Worm (Caenorhabditis elegans) whole organism, young adult: ENCODE data around the gene F48G7.13.

Source experiments
- B0261.1 ChIP-seq: sonication (generic microtip); optimal IDR thresholded peaks from 2 replicates; lab custom pipeline; 2016; ENCODE audit warnings: mild to moderate bottlenecking, missing genetic modification characterization, moderate library complexity, missing compliant biosample characterization
- C06A6.2 ChIP-seq: fragments of 200-800 bp; sonication (Bioruptor generic); conservative IDR thresholded peaks from 2 replicates; pipeline ENCODE4 v1.3.6; 2022; ENCODE audit warnings: missing genetic modification characterization, missing compliant biosample characterization
- F22D6.2 ChIP-seq: sonication (generic microtip); optimal IDR thresholded peaks from 2 replicates; lab custom pipeline; 2016; ENCODE audit warnings: mild to moderate bottlenecking, missing genetic modification characterization, missing compliant biosample characterization
- F49E8.2 ChIP-seq: sonication (generic microtip); optimal IDR thresholded peaks from 3 replicates; lab custom pipeline; 2017; ENCODE audit warnings: missing genetic modification characterization, mild to moderate bottlenecking, missing compliant biosample characterization, antibody characterized with exemption, moderate library complexity; ENCODE audit not compliant: insufficient read depth
- K11D2.4 ChIP-seq: fragments of 200-800 bp; sonication (Bioruptor generic); IDR thresholded peaks from 2 replicates; pipeline ENCODE4 v1.3.6; 2022; ENCODE audit warnings: missing genetic modification reagents, missing genetic modification characterization, missing compliant biosample characterization
- Y53G8AR.9 ChIP-seq: fragments of 200-800 bp; sonication (Bioruptor generic); conservative IDR thresholded peaks from 2 replicates; pipeline ENCODE4 v1.3.6; 2022; ENCODE audit warnings: missing genetic modification reagents, missing genetic modification characterization, missing compliant biosample characterization
- akir-1 ChIP-seq: fragments of 200-800 bp; sonication (Bioruptor generic); optimal IDR thresholded peaks from 2 replicates; lab custom pipeline; 2018; ENCODE audit warnings: mild to moderate bottlenecking, missing genetic modification characterization, moderate library complexity, missing compliant biosample characterization
- ama-1 ChIP-seq, 3 experiments: fragments of 150-350 bp in 1 of 3; sonication (generic microtip) in 2 of 3; optimal IDR thresholded peaks; 2 replicates each; lab custom pipeline; 2014 to 2018; ENCODE audit warnings: missing biosample characterization in 2 of 3, missing genetic modification characterization in 2 of 3, missing genetic modification reagents in 2 of 3
- aptf-2 ChIP-seq: fragments of 200-800 bp; sonication (Bioruptor generic); conservative IDR thresholded peaks from 2 replicates; pipeline ENCODE4 v1.3.6; 2022; ENCODE audit warnings: missing genetic modification reagents, missing genetic modification characterization, missing compliant biosample characterization
- athp-1 ChIP-seq: sonication (generic microtip); optimal IDR thresholded peaks from 2 replicates; lab custom pipeline; 2017; ENCODE audit warnings: mild to moderate bottlenecking, missing genetic modification characterization, missing compliant biosample characterization
- cebp-2 ChIP-seq: fragments of 200-800 bp; sonication (Bioruptor generic); IDR thresholded peaks from 2 replicates; pipeline ENCODE4 v1.3.6; 2022; ENCODE audit warnings: missing genetic modification characterization, missing compliant biosample characterization
- ceh-79 ChIP-seq: sonication (generic microtip); optimal IDR thresholded peaks from 2 replicates; lab custom pipeline; 2017; ENCODE audit warnings: mild to moderate bottlenecking, missing genetic modification characterization, missing compliant biosample characterization
- die-1 ChIP-seq: sonication (generic microtip); optimal IDR thresholded peaks from 2 replicates; lab custom pipeline; 2016; ENCODE audit warnings: missing genotype, mild to moderate bottlenecking, missing genetic modification characterization, missing compliant biosample characterization
- dox-1 ChIP-seq: fragments of 200-800 bp; sonication (Bioruptor generic); IDR thresholded peaks from 2 replicates; pipeline ENCODE4 v1.3.6; 2022; ENCODE audit warnings: missing genetic modification reagents, missing genetic modification characterization, missing compliant biosample characterization
- dpff-1 ChIP-seq: sonication (generic microtip); optimal IDR thresholded peaks from 2 replicates; lab custom pipeline; 2017; ENCODE audit warnings: mild to moderate bottlenecking, missing genetic modification characterization, missing compliant biosample characterization
- dpl-1 ChIP-seq: fragments of 150-350 bp; optimal IDR thresholded peaks from 2 replicates; lab custom pipeline; 2014; ENCODE audit warnings: missing biosample characterization, missing genetic modification reagents, missing genetic modification characterization
- efl-1 ChIP-seq: fragments of 150-350 bp; optimal IDR thresholded peaks from 2 replicates; lab custom pipeline; 2014; ENCODE audit warnings: missing biosample characterization, missing genetic modification reagents, missing genetic modification characterization
- ekl-4 ChIP-seq: fragments of 200-800 bp; sonication (Bioruptor generic); IDR thresholded peaks from 2 replicates; pipeline ENCODE4 v1.3.6; 2022; ENCODE audit warnings: missing genetic modification reagents, missing genetic modification characterization, missing compliant biosample characterization
- ets-4 ChIP-seq: fragments of 200-800 bp; sonication (Bioruptor generic); optimal IDR thresholded peaks from 2 replicates; lab custom pipeline; 2018; ENCODE audit warnings: mild to moderate bottlenecking, missing genetic modification characterization, missing compliant biosample characterization
- lin-26 ChIP-seq: fragments of 200-800 bp; sonication (Bioruptor generic); IDR thresholded peaks from 2 replicates; pipeline ENCODE4 v1.3.6; 2022; ENCODE audit warnings: missing genetic modification reagents, missing genetic modification characterization, missing compliant biosample characterization
- madf-3 ChIP-seq: fragments of 200-800 bp; sonication (Bioruptor generic); IDR thresholded peaks from 2 replicates; pipeline ENCODE4 v1.3.6; 2022; ENCODE audit warnings: missing genetic modification reagents, missing genetic modification characterization, missing compliant biosample characterization
- madf-6 ChIP-seq: fragments of 200-800 bp; sonication (Bioruptor generic); IDR thresholded peaks from 2 replicates; pipeline ENCODE4 v1.3.6; 2022; ENCODE audit warnings: missing genetic modification reagents, missing genetic modification characterization, missing compliant biosample characterization
- mcd-1 ChIP-seq: fragments of 200-800 bp; sonication (Bioruptor generic); IDR thresholded peaks from 2 replicates; pipeline ENCODE4 v1.3.6; 2022; ENCODE audit warnings: missing genetic modification reagents, missing genetic modification characterization, missing compliant biosample characterization
- mel-28 ChIP-seq: sonication (generic microtip); optimal IDR thresholded peaks from 2 replicates; lab custom pipeline; 2016; ENCODE audit warnings: borderline replicate concordance, mild to moderate bottlenecking, missing genetic modification characterization, missing compliant biosample characterization
- mxl-1 ChIP-seq: sonication (generic microtip); optimal IDR thresholded peaks from 2 replicates; lab custom pipeline; 2016; ENCODE audit warnings: missing genetic modification characterization, missing compliant biosample characterization
- nfya-1 ChIP-seq: sonication (generic microtip); optimal IDR thresholded peaks from 2 replicates; lab custom pipeline; 2017; ENCODE audit warnings: antibody characterized with exemption, missing compliant biosample characterization, missing genetic modification characterization, borderline replicate concordance; ENCODE audit not compliant: insufficient read depth
- nfya-2 ChIP-seq: fragments of 200-800 bp; sonication (Bioruptor generic); IDR thresholded peaks from 2 replicates; pipeline ENCODE4 v1.3.6; 2022; ENCODE audit warnings: missing genetic modification reagents, missing genetic modification characterization, missing compliant biosample characterization
- nhr-179 ChIP-seq: sonication (generic microtip); optimal IDR thresholded peaks from 2 replicates; lab custom pipeline; 2016; ENCODE audit warnings: mild to moderate bottlenecking, missing genetic modification characterization, missing compliant biosample characterization
- nhr-27 ChIP-seq: fragments of 200-800 bp; sonication (Bioruptor generic); optimal IDR thresholded peaks from 2 replicates; lab custom pipeline; 2018; ENCODE audit warnings: mild to moderate bottlenecking, missing genetic modification characterization, moderate library complexity, missing compliant biosample characterization
- nhr-80 ChIP-seq: sonication (generic microtip); optimal IDR thresholded peaks from 2 replicates; lab custom pipeline; 2016; ENCODE audit warnings: missing genetic modification characterization, missing compliant biosample characterization
- repo-1 ChIP-seq: sonication (generic microtip); optimal IDR thresholded peaks from 2 replicates; lab custom pipeline; 2017; ENCODE audit warnings: mild to moderate bottlenecking, missing genetic modification characterization, missing compliant biosample characterization
- rpc-1 ChIP-seq, 2 experiments: fragments of 150-350 bp in 1 of 2; sonication (generic microtip) in 1 of 2; optimal IDR thresholded peaks; 2 replicates each; lab custom pipeline; 2014 to 2018; ENCODE audit warnings: missing biosample characterization in 1 of 2, missing genetic modification characterization in 1 of 2, missing genetic modification reagents in 1 of 2, missing genotype in 1 of 2
- sea-2 ChIP-seq: fragments of 200-800 bp; sonication (Bioruptor generic); IDR thresholded peaks from 2 replicates; pipeline ENCODE4 v1.3.6; 2022; ENCODE audit warnings: missing genetic modification characterization, missing compliant biosample characterization
- snpc-1.1 ChIP-seq: sonication (generic microtip); optimal IDR thresholded peaks from 2 replicates; lab custom pipeline; 2017; ENCODE audit warnings: missing genetic modification characterization, mild to moderate bottlenecking, missing compliant biosample characterization, antibody characterized with exemption, moderate library complexity, missing genotype, missing genetic modification reagents; ENCODE audit not compliant: insufficient read depth
- snpc-1.3 ChIP-seq: sonication (generic microtip); optimal IDR thresholded peaks from 2 replicates; lab custom pipeline; 2017; ENCODE audit warnings: missing genetic modification characterization, mild to moderate bottlenecking, missing compliant biosample characterization, antibody characterized with exemption, moderate library complexity, missing genotype, missing genetic modification reagents; ENCODE audit not compliant: insufficient read depth
- somi-1 ChIP-seq: fragments of 200-800 bp; sonication (Bioruptor generic); optimal IDR thresholded peaks from 2 replicates; lab custom pipeline; 2018; ENCODE audit warnings: mild to moderate bottlenecking, missing genetic modification characterization, missing compliant biosample characterization
- sptf-2 ChIP-seq: fragments of 200-800 bp; sonication (Bioruptor generic); optimal IDR thresholded peaks from 2 replicates; lab custom pipeline; 2018; ENCODE audit warnings: mild to moderate bottlenecking, missing genetic modification characterization, missing compliant biosample characterization
- zfh-2 ChIP-seq: fragments of 200-800 bp; sonication (Bioruptor generic); conservative IDR thresholded peaks from 2 replicates; pipeline ENCODE4 v1.3.6; 2022; ENCODE audit warnings: missing genetic modification reagents, missing genetic modification characterization, missing compliant biosample characterization
- zim-3 ChIP-seq: sonication (generic microtip); optimal IDR thresholded peaks from 2 replicates; lab custom pipeline; 2017; ENCODE audit warnings: mild to moderate bottlenecking, missing genetic modification characterization, moderate library complexity, missing compliant biosample characterization
- ztf-18 ChIP-seq: sonication (generic microtip); optimal IDR thresholded peaks from 2 replicates; lab custom pipeline; 2016; ENCODE audit warnings: missing genotype, mild to moderate bottlenecking, missing genetic modification characterization, missing compliant biosample characterization
- ztf-25 ChIP-seq: fragments of 200-800 bp; sonication (Bioruptor generic); IDR thresholded peaks from 2 replicates; pipeline ENCODE4 v1.3.6; 2022; ENCODE audit warnings: missing genetic modification reagents, missing genetic modification characterization, missing compliant biosample characterization
- ztf-3 ChIP-seq: fragments of 200-800 bp; sonication (Bioruptor generic); optimal IDR thresholded peaks from 2 replicates; lab custom pipeline; 2018; ENCODE audit warnings: mild to moderate bottlenecking, missing genetic modification characterization, missing compliant biosample characterization

The F48G7.13 gene

ce11 chrV:615275-615674 is at the start of gene F48G7.13:
Gene F48G7.13, plus strand, starts transcription at chrV:615575.
- no peak for TF ChIP-seq ztf-3
- TF ChIP-seq cebp-2 (GFP tag; lab: Robert Waterston, UW): no peak
- TF ChIP-seq dox-1: no peak
- no peak for TF ChIP-seq madf-3 (GFP tag; lab: Robert Waterston, UW)
- no peak for TF ChIP-seq mcd-1 (GFP tag; lab: Robert Waterston, UW)
- TF ChIP-seq ztf-25 (GFP tag; lab: Robert Waterston, UW): no peak
- no peak for TF ChIP-seq athp-1 (tag; lab: Kevin White, UChicago)
- no peak for TF ChIP-seq nhr-80 (tag; lab: Kevin White, UChicago)
- no peak for TF ChIP-seq Y53G8AR.9
- TF ChIP-seq snpc-1.1 (tag; lab: Kevin White, UChicago): no peak
- no peak for TF ChIP-seq zfh-2
- TF ChIP-seq aptf-2: no peak

- TF ChIP-seq cebp-2 (GFP tag; lab: Robert Waterston, UW): no peak
- TF ChIP-seq akir-1 (GFP tag; lab: Kevin White, UChicago): no peak
- no peak for TF ChIP-seq ztf-18 (tag; lab: Kevin White, UChicago)
- TF ChIP-seq repo-1: no peak
- no peak for TF ChIP-seq mxl-1 (tag; lab: Kevin White, UChicago)
- no peak for TF ChIP-seq nfya-2 (GFP tag; lab: Robert Waterston, UW)
- no peak for TF ChIP-seq nhr-27 (tag; lab: Kevin White, UChicago)
- no peak for TF ChIP-seq lin-26 (GFP tag; lab: Robert Waterston, UW)
- TF ChIP-seq dpff-1: no peak
Observed at ce11 chrV:565984-566383, 49.4 kb upstream of the F48G7.13 start, which contains the start of gene sri-73. Gene sri-73, minus strand, starts transcription at chrV:566084.

DNA sequence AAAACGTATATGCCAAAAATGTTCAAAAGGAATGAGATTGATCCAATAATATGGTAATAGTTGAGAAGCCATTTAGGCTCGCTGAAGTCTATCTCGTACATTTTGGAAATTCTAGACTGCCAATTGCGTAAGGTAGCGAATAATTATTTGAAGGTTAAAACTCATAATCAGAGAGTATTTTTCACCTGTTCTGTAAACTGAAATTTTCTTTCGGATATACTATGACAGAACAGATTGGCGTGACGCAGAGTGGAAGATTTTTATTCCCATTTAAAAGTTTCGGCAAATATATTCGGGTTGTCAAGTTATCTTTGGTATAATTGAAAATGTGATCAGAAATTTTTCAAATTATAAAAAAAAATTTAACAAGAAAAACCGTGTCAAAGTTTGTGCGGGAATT is 47.3 kb upstream of the F48G7.13 start, which contains the start of gene sri-72:
Gene sri-72, minus strand, starts transcription at position 101 of the 400 bp plus-strand sequence.
- no peak for TF ChIP-seq athp-1 (tag; lab: Kevin White, UChicago)
- TF ChIP-seq B0261.1 (tag; lab: Kevin White, UChicago): no peak
- TF ChIP-seq F22D6.2: no peak
- no peak for TF ChIP-seq snpc-1.3
- TF ChIP-seq die-1 (tag; lab: Kevin White, UChicago): no peak
- no peak for TF ChIP-seq ceh-79 (tag; lab: Kevin White, UChicago)
- no peak for TF ChIP-seq dpff-1
- no peak for TF ChIP-seq ets-4 (GFP tag; lab: Kevin White, UChicago)
- TF ChIP-seq dpl-1 (GFP tag; lab: Kevin White, UChicago): no peak
- TF ChIP-seq C06A6.2 (GFP tag; lab: Robert Waterston, UW): no peak

- TF ChIP-seq repo-1: no peak
- TF ChIP-seq K11D2.4 (GFP tag; lab: Robert Waterston, UW): no peak
- TF ChIP-seq zim-3 (tag; lab: Kevin White, UChicago): no peak
- no peak for TF ChIP-seq nfya-1
- no peak for TF ChIP-seq ekl-4 (GFP tag; lab: Robert Waterston, UW)
- TF ChIP-seq sea-2 (GFP tag; lab: Robert Waterston, UW): no peak
- TF ChIP-seq rpc-1 (optimal IDR thresholded peaks at IDR 0.05; lab: Kevin White, UChicago): no peak
- no peak for TF ChIP-seq rpc-1 (tag; optimal IDR thresholded peaks at IDR 0.05; lab: Kevin White, UChicago)
- no peak for TF ChIP-seq akir-1 (GFP tag; lab: Kevin White, UChicago)
- TF ChIP-seq madf-6 (GFP tag; lab: Robert Waterston, UW): no peak
- no peak for TF ChIP-seq somi-1 (GFP tag; lab: Kevin White, UChicago)
- no peak for TF ChIP-seq dpl-1 (GFP tag; lab: Kevin White, UChicago)
- TF ChIP-seq ztf-25 (GFP tag; lab: Robert Waterston, UW): no peak
- TF ChIP-seq B0261.1 (tag; lab: Kevin White, UChicago): no peak
- TF ChIP-seq mel-28: no peak
- TF ChIP-seq F49E8.2 (tag; lab: Kevin White, UChicago): no peak
- TF ChIP-seq efl-1 (GFP tag; lab: Kevin White, UChicago): no peak
- TF ChIP-seq sptf-2 (GFP tag; lab: Kevin White, UChicago): no peak
- TF ChIP-seq ama-1 (optimal IDR thresholded peaks at IDR 0.05; lab: Kevin White, UChicago): no peak
- no peak for TF ChIP-seq ama-1 (GFP tag; optimal IDR thresholded peaks at IDR 0.05; lab: Kevin White, UChicago)
- TF ChIP-seq nhr-179 (tag; lab: Kevin White, UChicago): no peak
Observed at ce11 chrV:574639-575038, 40.7 kb upstream of the F48G7.13 start, which contains the start of gene C14C6.13. Gene C14C6.13, minus strand, starts transcription at chrV:574739.
